Fruit fly (Drosophila melanogaster) whole organism, embryonic: ENCODE data around the gene DCP2.

Experiments
- CG11504 ChIP-seq: fragments of 200-800 bp; sonication (Bioruptor generic); optimal IDR thresholded peaks from 3 replicates; lab custom pipeline; 2019; ENCODE audit warnings: missing biosample characterization, mild to moderate bottlenecking, missing genetic modification characterization, moderate library complexity
- CG12104 ChIP-seq: fragments of 200-800 bp; sonication (Bioruptor generic); optimal IDR thresholded peaks from 3 replicates; lab custom pipeline; 2016; ENCODE audit warnings: missing biosample characterization, missing genetic modification characterization
- CG12236 ChIP-seq: fragments of 200-800 bp; sonication (Bioruptor generic); optimal IDR thresholded peaks from 2 replicates; lab custom pipeline; 2016; ENCODE audit warnings: missing biosample characterization, missing genetic modification characterization
- CG1233 ChIP-seq: fragments of 200-800 bp; sonication (Bioruptor generic); optimal IDR thresholded peaks from 4 replicates; lab custom pipeline; 2018; ENCODE audit warnings: missing biosample characterization, mild to moderate bottlenecking, missing genetic modification characterization
- CG14441 ChIP-seq: fragments of 200-800 bp; sonication (Bioruptor generic); IDR thresholded peaks from 2 replicates; pipeline ENCODE4 v1.3.6; 2022; ENCODE audit warnings: missing biosample characterization, missing genetic modification characterization
- CG14965 ChIP-seq: fragments of 200-800 bp; sonication (Bioruptor generic); optimal IDR thresholded peaks from 2 replicates; lab custom pipeline; 2016; ENCODE audit warnings: missing biosample characterization, missing genetic modification characterization, borderline replicate concordance
- CG15073 ChIP-seq: fragments of 200-800 bp; sonication (Bioruptor generic); optimal IDR thresholded peaks from 2 replicates; lab custom pipeline; 2016; ENCODE audit warnings: missing biosample characterization, missing genetic modification characterization
- CG1602 ChIP-seq: fragments of 200-800 bp; sonication (Bioruptor generic); optimal IDR thresholded peaks from 3 replicates; lab custom pipeline; 2016; ENCODE audit warnings: missing biosample characterization, missing genetic modification characterization
- CG18599 ChIP-seq: fragments of 200-800 bp; sonication (Bioruptor generic); optimal IDR thresholded peaks from 3 replicates; lab custom pipeline; 2017; ENCODE audit warnings: missing biosample characterization, missing genetic modification characterization, mild to moderate bottlenecking, moderate library complexity, missing genetic modification reagents
- CG18764 ChIP-seq: fragments of 200-800 bp; sonication (Bioruptor generic); optimal IDR thresholded peaks from 3 replicates; lab custom pipeline; 2016; ENCODE audit warnings: missing biosample characterization, missing genetic modification characterization
- CG2120 ChIP-seq: fragments of 200-800 bp; sonication (Bioruptor generic); optimal IDR thresholded peaks from 3 replicates; lab custom pipeline; 2016; ENCODE audit warnings: missing biosample characterization, missing genetic modification characterization
- CG2202 ChIP-seq: fragments of 200-800 bp; sonication (Bioruptor generic); optimal IDR thresholded peaks from 2 replicates; lab custom pipeline; 2018; ENCODE audit warnings: missing biosample characterization, mild to moderate bottlenecking, missing genetic modification characterization
- CG3065 ChIP-seq: fragments of 200-800 bp; sonication (Bioruptor generic); optimal IDR thresholded peaks from 2 replicates; lab custom pipeline; 2016; ENCODE audit warnings: missing biosample characterization, missing genetic modification characterization
- CG32532 ChIP-seq: fragments of 200-800 bp; sonication (Bioruptor generic); IDR thresholded peaks from 2 replicates; pipeline ENCODE4 v1.3.6; 2022; ENCODE audit warnings: missing biosample characterization, missing genetic modification characterization
- CG4404 ChIP-seq: fragments of 200-800 bp; sonication (Bioruptor generic); IDR thresholded peaks from 2 replicates; pipeline ENCODE4 v1.3.6; 2022; ENCODE audit warnings: missing biosample characterization, missing genetic modification characterization
- CG7357 ChIP-seq: fragments of 200-800 bp; sonication (Bioruptor generic); IDR thresholded peaks from 3 replicates; pipeline ENCODE4 v1.3.6; 2022; ENCODE audit warnings: missing biosample characterization, missing genetic modification characterization
- CG7745 ChIP-seq: fragments of 200-800 bp; sonication (Bioruptor generic); optimal IDR thresholded peaks from 2 replicates; lab custom pipeline; 2018; ENCODE audit warnings: missing biosample characterization, mild to moderate bottlenecking, missing genetic modification characterization, moderate library complexity
- CG7839 ChIP-seq: fragments of 200-800 bp; sonication (Bioruptor generic); optimal IDR thresholded peaks from 3 replicates; lab custom pipeline; 2018; ENCODE audit warnings: missing biosample characterization, mild to moderate bottlenecking, missing genetic modification characterization, moderate library complexity
- CG8281 ChIP-seq: fragments of 200-800 bp; sonication (Bioruptor generic); optimal IDR thresholded peaks from 2 replicates; lab custom pipeline; 2018; ENCODE audit warnings: missing biosample characterization, mild to moderate bottlenecking, missing genetic modification characterization, moderate library complexity
- CG9727 ChIP-seq: fragments of 200-800 bp; sonication (Bioruptor generic); optimal IDR thresholded peaks from 3 replicates; lab custom pipeline; 2017; ENCODE audit warnings: missing biosample characterization, mild to moderate bottlenecking, missing genetic modification characterization
- CG9932 ChIP-seq: fragments of 200-800 bp; sonication (Bioruptor generic); IDR thresholded peaks from 2 replicates; pipeline ENCODE4 v1.3.6; 2022; ENCODE audit warnings: missing biosample characterization, missing genetic modification characterization
- Chrac-16 ChIP-seq: fragments of 200-800 bp; sonication (Bioruptor generic); optimal IDR thresholded peaks from 3 replicates; lab custom pipeline; 2016; ENCODE audit warnings: missing biosample characterization, missing genetic modification characterization
- Dip2 ChIP-seq: fragments of 200-800 bp; sonication (Bioruptor generic); IDR thresholded peaks from 2 replicates; pipeline ENCODE4 v1.3.6; 2022; ENCODE audit warnings: missing biosample characterization, missing genetic modification characterization
- Dll ChIP-seq: fragments of 200-800 bp; sonication (Bioruptor generic); IDR thresholded peaks from 4 replicates; pipeline ENCODE4 v1.3.6; 2022; ENCODE audit warnings: missing biosample characterization, missing genetic modification characterization; ENCODE audit not compliant: partially characterized antibody
- Elba2 ChIP-seq: fragments of 200-800 bp; sonication (Bioruptor generic); optimal IDR thresholded peaks from 3 replicates; lab custom pipeline; 2016; ENCODE audit warnings: missing biosample characterization, missing genetic modification characterization
- Nf-YA ChIP-seq: fragments of 200-800 bp; sonication (Bioruptor generic); IDR thresholded peaks from 2 replicates; pipeline ENCODE4 v1.3.6; 2022; ENCODE audit warnings: missing biosample characterization, missing genetic modification characterization
- Nf-YB ChIP-seq: fragments of 200-800 bp; sonication (Bioruptor generic); optimal IDR thresholded peaks from 3 replicates; lab custom pipeline; 2019; ENCODE audit warnings: missing biosample characterization, mild to moderate bottlenecking, missing genetic modification characterization, moderate library complexity
- Poxn ChIP-seq: fragments of 200-800 bp; sonication (Bioruptor generic); IDR thresholded peaks from 2 replicates; pipeline ENCODE4 v1.3.6; 2022; ENCODE audit warnings: missing biosample characterization, missing genetic modification characterization
- Sox102F ChIP-seq: fragments of 200-800 bp; sonication (Bioruptor generic); optimal IDR thresholded peaks from 2 replicates; lab custom pipeline; 2018; ENCODE audit warnings: missing biosample characterization, mild to moderate bottlenecking, missing genetic modification characterization, moderate library complexity
- Ssrp ChIP-seq: fragments of 200-800 bp; sonication (Bioruptor generic); optimal IDR thresholded peaks from 2 replicates; lab custom pipeline; 2018; ENCODE audit warnings: missing biosample characterization, mild to moderate bottlenecking, missing genetic modification characterization, moderate library complexity
- Xbp1 ChIP-seq: fragments of 200-800 bp; sonication (Bioruptor generic); optimal IDR thresholded peaks from 3 replicates; lab custom pipeline; 2016; ENCODE audit warnings: missing biosample characterization, mild to moderate bottlenecking, missing genetic modification characterization
- aop ChIP-seq: fragments of 200-800 bp; sonication (Bioruptor generic); IDR thresholded peaks from 2 replicates; pipeline ENCODE4 v1.3.6; 2022; ENCODE audit warnings: missing biosample characterization, missing genetic modification characterization
- ap ChIP-seq: fragments of 200-800 bp; sonication (Bioruptor generic); IDR thresholded peaks from 2 replicates; pipeline ENCODE4 v1.3.6; 2022; ENCODE audit warnings: missing biosample characterization, missing genetic modification characterization
- bigmax ChIP-seq: fragments of 200-800 bp; sonication (Bioruptor generic); optimal IDR thresholded peaks from 2 replicates; lab custom pipeline; 2018; ENCODE audit warnings: missing biosample characterization, mild to moderate bottlenecking, missing genetic modification characterization
- crc ChIP-seq: fragments of 200-800 bp; sonication (Bioruptor generic); optimal IDR thresholded peaks from 2 replicates; lab custom pipeline; 2016; ENCODE audit warnings: missing biosample characterization, missing genetic modification characterization
- croc ChIP-seq: fragments of 200-800 bp; sonication (Bioruptor generic); conservative IDR thresholded peaks from 3 replicates; pipeline ENCODE4 v1.3.6; 2022; ENCODE audit warnings: missing biosample characterization, missing genetic modification characterization
- dimm ChIP-seq: fragments of 200-800 bp; sonication (Bioruptor generic); IDR thresholded peaks from 2 replicates; pipeline ENCODE4 v1.3.6; 2022; ENCODE audit warnings: missing biosample characterization, missing genetic modification characterization
- gce ChIP-seq: fragments of 200-800 bp; sonication (Bioruptor generic); IDR thresholded peaks from 3 replicates; pipeline ENCODE4 v1.3.6; 2022; ENCODE audit warnings: missing biosample characterization, missing genetic modification characterization
- gcm ChIP-seq: fragments of 200-800 bp; sonication (Bioruptor generic); optimal IDR thresholded peaks from 2 replicates; lab custom pipeline; 2019; ENCODE audit warnings: missing biosample characterization, mild to moderate bottlenecking, missing genetic modification characterization, moderate library complexity
- gfzf ChIP-seq: fragments of 200-800 bp; sonication (Bioruptor generic); optimal IDR thresholded peaks from 2 replicates; lab custom pipeline; 2016; ENCODE audit warnings: missing biosample characterization, mild to moderate bottlenecking, missing genetic modification characterization, moderate library complexity
- hb ChIP-seq: fragments of 200-800 bp; sonication (Bioruptor generic); IDR thresholded peaks from 3 replicates; pipeline ENCODE4 v1.3.6; 2022; ENCODE audit warnings: missing biosample characterization, missing genetic modification characterization; ENCODE audit not compliant: partially characterized antibody
- ind ChIP-seq: fragments of 200-800 bp; sonication (Bioruptor generic); optimal IDR thresholded peaks from 3 replicates; lab custom pipeline; 2016; ENCODE audit warnings: missing biosample characterization, missing genetic modification characterization
- kay ChIP-seq: fragments of 200-800 bp; sonication (Bioruptor generic); optimal IDR thresholded peaks from 2 replicates; lab custom pipeline; 2016; ENCODE audit warnings: missing biosample characterization, missing genetic modification characterization
- nmo ChIP-seq: fragments of 200-800 bp; sonication (Bioruptor generic); optimal IDR thresholded peaks from 2 replicates; lab custom pipeline; 2018; ENCODE audit warnings: missing biosample characterization, mild to moderate bottlenecking, missing genetic modification characterization, moderate library complexity
- pfk ChIP-seq: fragments of 200-800 bp; sonication (Bioruptor generic); optimal IDR thresholded peaks from 2 replicates; lab custom pipeline; 2018; ENCODE audit warnings: missing biosample characterization, mild to moderate bottlenecking, missing genetic modification characterization, moderate library complexity
- ranshi ChIP-seq: fragments of 200-800 bp; sonication (Bioruptor generic); IDR thresholded peaks from 2 replicates; pipeline ENCODE4 v1.3.6; 2022; ENCODE audit warnings: missing biosample characterization, missing genetic modification characterization
- sc ChIP-seq, 3 experiments: fragments of >200 bp in 2 of 3; fragments of 200-800 bp in 1 of 3; sonication (Bioruptor generic) in 1 of 3; optimal IDR thresholded peaks; 2 replicates in 2 of 3; 3 replicates in 1 of 3; lab custom pipeline; 2017; ENCODE audit warnings: mild to moderate bottlenecking in 1 of 3, missing biosample characterization in 1 of 3, missing genetic modification characterization in 1 of 3, missing genetic modification reagents in 1 of 3
- slp2 ChIP-seq: fragments of 200-800 bp; sonication (Bioruptor generic); optimal IDR thresholded peaks from 2 replicates; lab custom pipeline; 2016; ENCODE audit warnings: missing biosample characterization, missing genetic modification characterization
- tin ChIP-seq: fragments of 200-800 bp; sonication (Bioruptor generic); optimal IDR thresholded peaks from 3 replicates; lab custom pipeline; 2016; ENCODE audit warnings: missing biosample characterization, missing genetic modification characterization
- ttk ChIP-seq: fragments of 200-800 bp; sonication (Bioruptor generic); IDR thresholded peaks from 2 replicates; pipeline ENCODE4 v2.1.2; 2022; ENCODE audit warnings: missing biosample characterization, missing genetic modification characterization

Gene DCP2

dm6 chr3L:15787406-15787805, 38.8 kb downstream of the DCP2 start (continued):
- TF ChIP-seq CG14965 (GFP tag; lab: Kevin White, UChicago) (no peak), CG12236 (GFP tag; lab: Kevin White, UChicago) (no peak), pfk (GFP tag; lab: Kevin White, UChicago) (no peak), sc (optimal IDR thresholded peaks at IDR 0.05; lab: Kevin White, UChicago) (no peak), sc (GFP tag; optimal IDR thresholded peaks at IDR 0.05; lab: Kevin White, UChicago) (peak; percentile 26), CG11504 (peak; percentile 74), slp2 (GFP tag; lab: Kevin White, UChicago) (no peak), kay (GFP tag; lab: Kevin White, UChicago) (no peak), CG15073 (GFP tag; lab: Kevin White, UChicago) (no peak), gcm (peak; percentile 65), CG1602 (GFP tag; lab: Kevin White, UChicago) (peak; percentile 51), CG1233 (GFP tag; lab: Kevin White, UChicago) (peak; percentile 48), CG14441 (no peak), crc (no peak), CG32532 (GFP tag; lab: Robert Waterston, UW) (no peak), gfzf (GFP tag; lab: Kevin White, UChicago) (no peak), Nf-YA (GFP tag; lab: Robert Waterston, UW) (no peak), CG4404 (GFP tag; lab: Robert Waterston, UW) (peak; percentile 44; the same call in 1 of the 2 replicates), Dll (GFP tag; lab: Robert Waterston, UW) (no peak), CG2202 (tag; lab: Kevin White, UChicago) (peak; percentile 43), ttk (GFP tag; lab: Robert Waterston, UW) (0 out of 2 replicates have a peak, but pooled peaks have one; percentile 17), CG18764 (no peak), CG3065 (GFP tag; lab: Kevin White, UChicago) (no peak), croc (GFP tag; lab: Robert Waterston, UW) (peak; percentile 18; the same call in 1 of the 3 replicates), ind (peak; percentile 21), CG9932 (GFP tag; lab: Robert Waterston, UW) (no peak), Poxn (GFP tag; lab: Robert Waterston, UW) (no peak), Ssrp (tag; lab: Kevin White, UChicago) (peak; percentile 52), nmo (GFP tag; lab: Kevin White, UChicago) (peak; percentile 74), tin (GFP tag; lab: Kevin White, UChicago) (peak; percentile 47), hb (no peak), Chrac-16 (peak; percentile 44), CG7839 (tag; lab: Kevin White, UChicago) (peak; percentile 72), CG12104 (GFP tag; lab: Kevin White, UChicago) (peak; percentile 9), CG7745 (no peak), CG8281 (tag; lab: Kevin White, UChicago) (peak; percentile 4), aop (GFP tag; lab: Robert Waterston, UW) (no peak), bigmax (no peak), Elba2 (peak; percentile 5), CG2120 (GFP tag; lab: Kevin White, UChicago) (no peak), Xbp1 (GFP tag; lab: Kevin White, UChicago) (peak; percentile 41), gce (GFP tag; lab: Robert Waterston, UW) (0 out of 3 replicates have a peak, but pooled peaks have one; percentile 18), CG7357 (GFP tag; lab: Robert Waterston, UW) (0 out of 3 replicates have a peak, but pooled peaks have one; percentile 21), dimm (GFP tag; lab: Robert Waterston, UW) (0 out of 2 replicates have a peak, but pooled peaks have one; percentile 14), Nf-YB (GFP tag; lab: Kevin White, UChicago) (peak; percentile 38), CG9727 (GFP tag; lab: Kevin White, UChicago) (peak; percentile 79), ranshi (GFP tag; lab: Robert Waterston, UW) (0 out of 2 replicates have a peak, but pooled peaks have one; percentile 16), Sox102F (GFP tag; lab: Kevin White, UChicago) (peak; percentile 66), ap (GFP tag; lab: Robert Waterston, UW) (no peak), Dip2 (GFP tag; lab: Robert Waterston, UW) (no peak), CG18599 (GFP tag; lab: Kevin White, UChicago) (peak; percentile 74)
